Worm (Caenorhabditis elegans): Measurements from ENCODE around the gene mps-2.
A peak's percentile ranks its signal among the peaks of the same experiment; 100 is the strongest.

mps-2 gene

ce11 chrII:300977-301772 lies 10.8 kb downstream of the mps-2 start, which contains the start of gene K01A2.5:
K01A2.5 (plus strand) TSS chrII:301273.
- TF ChIP-seq nhr-25 (tag; optimal IDR thresholded peaks at IDR 0.05) (peak; percentile 70), nhr-23 (tag; optimal IDR thresholded peaks at IDR 0.05) (peak; percentile 86), aly-2 (tag; optimal IDR thresholded peaks at IDR 0.05) (no peak)

- TF ChIP-seq nhr-28 (tag; optimal IDR thresholded peaks at IDR 0.05) = no peak
- no peak for TF ChIP-seq snpc-4 (tag; optimal IDR thresholded peaks at IDR 0.05)
- TF ChIP-seq eor-1 (tag; optimal IDR thresholded peaks at IDR 0.05) = no peak
- TF ChIP-seq elt-1 (tag; optimal IDR thresholded peaks at IDR 0.05) = no peak
- no peak for TF ChIP-seq zag-1 (tag; optimal IDR thresholded peaks at IDR 0.05)
- TF ChIP-seq egl-27 (tag; optimal IDR thresholded peaks at IDR 0.05) = no peak
- TF ChIP-seq nhr-43 (tag; optimal IDR thresholded peaks at IDR 0.05; ENCODE audit: poor library complexity, severe bottlenecking) = no peak
- no peak for TF ChIP-seq nhr-12 (tag; optimal IDR thresholded peaks at IDR 0.05)
- TF ChIP-seq elt-2 (tag; optimal IDR thresholded peaks at IDR 0.05) = no peak
- no peak for TF ChIP-seq nhr-23 (tag; optimal IDR thresholded peaks at IDR 0.05)
- TF ChIP-seq tbx-2 (tag; optimal IDR thresholded peaks at IDR 0.05) = no peak
- no peak for TF ChIP-seq fkh-10 (GFP tag; optimal IDR thresholded peaks at IDR 0.05)
- no peak for TF ChIP-seq ceh-16 (tag; optimal IDR thresholded peaks at IDR 0.05)
Observed at ce11 chrII:299684-300083, 12.3 kb downstream of the mps-2 start, which contains the start of gene K01A2.6. K01A2.6 (plus strand) TSS chrII:299984.

- TF ChIP-seq unc-39 (tag; optimal IDR thresholded peaks at IDR 0.05) (no peak), elt-2 (tag; optimal IDR thresholded peaks at IDR 0.05) (no peak), aly-2 (tag; optimal IDR thresholded peaks at IDR 0.05) (no peak)
Observed at ce11 chrII:296911-297440, 15.0 kb downstream of the mps-2 start, which contains the start of the genes clec-117 and B0432.1. clec-117 (minus strand) TSS chrII:297011. B0432.1 (plus strand) TSS chrII:297390.

ce11 chrII:294606-295005 lies 17.4 kb downstream of the mps-2 start, which contains the start of gene B0432.11:
B0432.11 (minus strand) TSS chrII:294706.
- no peak for TF ChIP-seq nhr-237 (tag; optimal IDR thresholded peaks at IDR 0.05)

- TF ChIP-seq pqm-1 (tag; optimal IDR thresholded peaks at IDR 0.05) (no peak), nhr-43 (tag; optimal IDR thresholded peaks at IDR 0.05; ENCODE audit: poor library complexity, severe bottlenecking) (no peak), R02D3.7 (tag; optimal IDR thresholded peaks at IDR 0.05) (no peak), sea-2 (GFP tag; optimal IDR thresholded peaks at IDR 0.05) (no peak), lin-15B (tag; optimal IDR thresholded peaks at IDR 0.05) (no peak)
Observed at ce11 chrII:290282-290681, 21.7 kb downstream of the mps-2 start, which contains the start of gene djr-1.1. djr-1.1 (plus strand) TSS chrII:290582.

ce11 chrII:288705-289205 lies 23.3 kb downstream of the mps-2 start, which contains the start of gene mrpl-41:
mrpl-41 (plus strand) TSS chrII:288939.
- TF ChIP-seq pha-4 (tag; optimal IDR thresholded peaks at IDR 0.05) (no peak), lsy-12 (tag; optimal IDR thresholded peaks at IDR 0.05) (peak; percentile 7), nhr-237 (tag; optimal IDR thresholded peaks at IDR 0.05) (no peak), nhr-43 (tag; optimal IDR thresholded peaks at IDR 0.05; ENCODE audit: poor library complexity, severe bottlenecking) (peak; percentile 48), fos-1 (tag; optimal IDR thresholded peaks at IDR 0.05) (no peak), nfya-1 (tag; optimal IDR thresholded peaks at IDR 0.05; ENCODE audit: insufficient read depth) (no peak), ztf-11 (tag; optimal IDR thresholded peaks at IDR 0.05) (no peak), ama-1 (optimal IDR thresholded peaks at IDR 0.05) (peak; percentile 17), elt-2 (tag; optimal IDR thresholded peaks at IDR 0.05) (peak; percentile 4)

ce11 chrII:286551-286724 lies 25.6 kb downstream of the mps-2 start, which contains the start of gene misc-1:
misc-1 (plus strand) TSS chrII:286625.
- no peak for TF ChIP-seq nhr-76 (tag; optimal IDR thresholded peaks at IDR 0.05)
- peak; percentile 0 for TF ChIP-seq ceh-28 (tag; optimal IDR thresholded peaks at IDR 0.05)
